Worm (Caenorhabditis elegans): ENCODE measurements around the gene Y82E9BR.19.

The Y82E9BR.19 gene

ce11 chrIII:1495230-1495629 lies at the start of gene Y82E9BR.19:
Gene Y82E9BR.19, minus strand, starts transcription at chrIII:1495330.
- no peak for TF ChIP-seq unc-62 (GFP tag; optimal IDR thresholded peaks at IDR 0.05)

ce11 chrIII:1543406-1544011 lies 48.4 kb upstream of the Y82E9BR.19 start:
- TF ChIP-seq unc-62 (GFP tag; optimal IDR thresholded peaks at IDR 0.05) = no peak

DNA sequence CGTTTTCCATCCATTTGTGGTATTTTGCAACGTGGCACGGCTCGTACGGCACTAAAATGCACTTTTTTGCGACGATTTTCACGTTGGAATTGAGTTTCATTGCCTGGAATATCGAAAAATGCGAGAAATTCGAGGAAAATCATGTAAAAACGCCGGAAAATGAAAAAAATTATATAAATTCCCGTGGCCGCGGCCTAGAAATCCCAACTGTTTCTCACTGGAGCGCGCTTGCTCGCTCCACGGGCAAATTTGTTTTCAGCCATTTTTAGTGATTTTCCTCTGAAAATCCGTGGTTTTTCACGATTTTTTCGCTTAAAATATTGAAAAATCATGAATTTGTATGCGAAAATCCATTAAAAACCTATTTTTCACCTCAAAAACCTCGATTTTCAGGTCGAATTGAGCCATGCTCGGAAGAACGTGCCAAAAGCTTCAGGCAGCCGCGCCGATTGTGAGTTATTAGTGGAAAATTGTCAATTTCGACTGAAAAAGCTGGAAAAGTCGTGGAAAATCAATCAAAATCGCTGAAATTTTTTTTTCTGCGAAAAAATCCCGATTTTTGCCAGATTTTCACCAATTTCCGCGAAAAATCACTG lies 45.1 kb upstream of the Y82E9BR.19 start, which contains the start of the genes Y67D2.5 and cisd-3.2:
Y67D2.5 (minus strand) TSS at position 145 of the 596 bp plus-strand sequence.
cisd-3.2 (plus strand) TSS at position 394 of the 596 bp plus-strand sequence.
- TF ChIP-seq unc-62 (GFP tag; optimal IDR thresholded peaks at IDR 0.05) = no peak

ce11 chrIII:1539366-1539765 lies 44.2 kb upstream of the Y82E9BR.19 start:
- TF ChIP-seq unc-62 (GFP tag; optimal IDR thresholded peaks at IDR 0.05) = no peak

- TF ChIP-seq unc-62 (GFP tag; optimal IDR thresholded peaks at IDR 0.05) = no peak
Measured at ce11 chrIII:1534431-1534830, 39.3 kb upstream of the Y82E9BR.19 start.

ce11 chrIII:1533615-1534014 lies 38.5 kb upstream of the Y82E9BR.19 start, which contains the start of gene mtg-1:
Gene mtg-1, plus strand, starts transcription at chrIII:1533774.
- no peak for TF ChIP-seq unc-62 (GFP tag; optimal IDR thresholded peaks at IDR 0.05)

DNA sequence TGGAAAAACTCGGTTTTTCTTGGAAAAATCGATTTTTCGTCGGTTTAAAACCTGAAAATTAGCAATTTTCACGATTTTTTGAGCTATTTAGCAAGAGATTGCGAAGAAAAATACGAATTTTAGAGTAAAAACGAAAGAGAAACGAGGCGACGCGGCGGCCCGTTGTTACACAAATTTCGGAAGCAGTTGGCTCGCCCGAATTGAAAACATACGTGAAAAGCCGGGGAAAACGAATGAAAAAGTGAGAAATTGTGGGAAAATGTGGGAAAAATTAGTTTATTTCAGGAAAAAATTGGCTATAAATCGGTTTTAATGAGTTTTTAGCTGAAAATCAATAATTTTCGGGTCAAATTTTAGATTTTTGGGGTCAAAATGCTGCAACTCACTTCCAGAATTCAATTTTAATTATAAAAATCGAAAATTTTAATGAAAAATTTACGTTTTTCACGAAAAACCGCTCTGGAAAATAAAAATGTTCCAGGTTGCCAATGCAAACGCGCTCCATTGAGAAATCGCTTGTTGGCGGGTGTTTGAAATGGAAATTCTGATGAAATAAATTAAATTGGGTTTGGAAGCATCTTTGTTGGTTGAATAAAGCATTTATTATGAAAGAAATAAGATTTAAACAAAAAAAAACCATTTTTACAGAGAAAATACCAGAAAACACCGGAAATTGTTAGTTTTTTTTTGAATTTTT lies 37.8 kb upstream of the Y82E9BR.19 start, which contains the start of gene snf-6:
snf-6 (minus strand) TSS at position 51 of the 697 bp plus-strand sequence.
- no peak for TF ChIP-seq unc-62 (GFP tag; optimal IDR thresholded peaks at IDR 0.05)

- TF ChIP-seq unc-62 (GFP tag; optimal IDR thresholded peaks at IDR 0.05) = no peak
Measured at ce11 chrIII:1528423-1528822, 33.3 kb upstream of the Y82E9BR.19 start.

ce11 chrIII:1519906-1520305 lies 24.8 kb upstream of the Y82E9BR.19 start:
- TF ChIP-seq unc-62 (GFP tag; optimal IDR thresholded peaks at IDR 0.05) = no peak

ce11 chrIII:1517893-1518292 lies 22.8 kb upstream of the Y82E9BR.19 start, which contains the start of gene tmem-120:
Gene tmem-120, minus strand, starts transcription at chrIII:1517993.
- TF ChIP-seq unc-62 (GFP tag; optimal IDR thresholded peaks at IDR 0.05) = no peak

ce11 chrIII:1508764-1509281 lies 13.7 kb upstream of the Y82E9BR.19 start:
- no peak for TF ChIP-seq unc-62 (GFP tag; optimal IDR thresholded peaks at IDR 0.05)

ce11 chrIII:1508244-1508643 lies 13.1 kb upstream of the Y82E9BR.19 start:
- no peak for TF ChIP-seq unc-62 (GFP tag; optimal IDR thresholded peaks at IDR 0.05)

DNA sequence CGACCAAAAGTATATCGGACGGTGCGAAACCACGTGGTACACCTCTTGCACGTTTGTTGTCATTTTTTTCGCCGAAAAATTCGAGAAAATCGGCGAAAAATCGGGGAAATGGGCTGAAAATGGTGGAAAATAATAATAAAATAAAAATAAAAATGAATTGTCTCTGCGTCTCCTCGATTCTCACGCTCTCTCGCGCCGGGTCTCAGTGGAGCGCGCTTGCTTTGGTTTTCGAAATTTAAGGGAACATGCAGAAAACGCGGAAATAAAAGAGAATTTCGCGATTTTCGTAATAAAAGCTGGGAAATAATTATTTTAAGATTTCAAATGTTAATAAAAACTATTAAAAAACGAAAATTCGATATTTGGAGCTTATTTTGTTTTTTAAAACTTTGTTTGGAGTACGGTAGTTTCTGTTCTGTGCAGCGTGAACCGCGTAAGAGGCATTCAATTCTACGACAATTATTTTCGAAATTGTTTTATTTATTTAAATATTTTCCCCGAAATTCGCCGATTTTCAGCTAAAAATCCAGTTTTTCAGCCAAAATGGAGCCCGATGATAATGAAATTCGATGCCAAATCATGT lies 824 bp upstream of the Y82E9BR.19 start, which contains the start of the genes ave-1 and M01G5.1:
ave-1 (minus strand) TSS at position 113 of the 583 bp plus-strand sequence.
M01G5.1 (plus strand) TSS at position 539 of the 583 bp plus-strand sequence.
- TF ChIP-seq unc-62 (GFP tag; optimal IDR thresholded peaks at IDR 0.05) = no peak

DNA sequence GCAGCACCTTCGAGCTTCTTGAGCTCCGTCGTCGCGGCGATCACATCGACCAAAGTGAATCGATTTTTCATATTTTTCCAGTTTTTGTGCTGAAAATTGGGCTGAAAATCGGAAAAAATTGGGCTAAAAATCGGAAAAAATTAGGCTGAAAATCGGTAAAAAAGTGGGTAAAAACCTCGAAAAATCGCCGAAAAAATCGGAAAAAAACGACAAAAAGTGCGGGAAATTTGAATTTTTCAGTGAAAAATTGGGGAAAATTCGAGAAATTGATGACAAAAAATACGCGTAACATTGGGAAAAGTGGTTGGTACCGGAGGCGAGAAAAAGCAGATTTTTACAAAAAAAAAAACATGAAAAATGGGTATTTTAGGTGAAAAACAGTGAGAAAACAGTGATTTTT lies 11.7 kb downstream of the Y82E9BR.19 start, which contains the start of gene Y82E9BR.18:
Y82E9BR.18 (minus strand) TSS at position 101 of the 400 bp plus-strand sequence.
- no peak for TF ChIP-seq unc-62 (GFP tag; optimal IDR thresholded peaks at IDR 0.05)

All from whole organism, dauer.